Worm (Caenorhabditis elegans): ENCODE measurements around the gene srg-3.
A peak's percentile ranks its signal among the peaks of the same experiment; 100 is the strongest.

The srg-3 gene

ce11 chrIII:6303114-6303647, 33.0 kb upstream of the srg-3 start, which contains the start of gene F47D12.9 (continued):
- TF ChIP-seq F26F4.8 (GFP tag; conservative IDR thresholded peaks at IDR 0.05), result no peak
- no peak for TF ChIP-seq daf-8 (GFP tag; IDR thresholded peaks at IDR 0.05)
- peak; percentile 4 for TF ChIP-seq ztf-7 (tag; optimal IDR thresholded peaks at IDR 0.05)
- no peak for TF ChIP-seq lin-38 (GFP tag; IDR thresholded peaks at IDR 0.05)
- TF ChIP-seq ceh-82 (tag; optimal IDR thresholded peaks at IDR 0.05), result no peak
- TF ChIP-seq Y5F2A.4 (GFP tag; optimal IDR thresholded peaks at IDR 0.05), result no peak
- no peak for TF ChIP-seq lim-7 (GFP tag; IDR thresholded peaks at IDR 0.05)
- no peak for TF ChIP-seq vab-7 (GFP tag; IDR thresholded peaks at IDR 0.05)
- peak; percentile 89 for TF ChIP-seq nhr-6 (tag; optimal IDR thresholded peaks at IDR 0.05)
- peak; percentile 81 for TF ChIP-seq mep-1 (tag; optimal IDR thresholded peaks at IDR 0.05)
- no peak for TF ChIP-seq lir-3 (tag; optimal IDR thresholded peaks at IDR 0.05)
- TF ChIP-seq F49E8.2 (tag; optimal IDR thresholded peaks at IDR 0.05; ENCODE audit: borderline replicate concordance), result no peak
- no peak for TF ChIP-seq ces-1 (GFP tag; optimal IDR thresholded peaks at IDR 0.05)
- peak in 1 of 2 experiments; percentile 80 for TF ChIP-seq unc-62 (GFP tag; optimal IDR thresholded peaks at IDR 0.05 in 1 of 2)
- no peak for TF ChIP-seq unc-62 (tag; optimal IDR thresholded peaks at IDR 0.05)
- peak; percentile 90 for TF ChIP-seq hlh-11 (tag; optimal IDR thresholded peaks at IDR 0.05)
- TF ChIP-seq zfp-2 (tag; optimal IDR thresholded peaks at IDR 0.05), result no peak
- TF ChIP-seq R02D3.7 (tag; optimal IDR thresholded peaks at IDR 0.05), result no peak
- peak; percentile 59 to 84 for TF ChIP-seq lsy-2 (tag; optimal IDR thresholded peaks at IDR 0.05)
- no peak for TF ChIP-seq spr-1 (tag; optimal IDR thresholded peaks at IDR 0.05)
- peak; percentile 46 for TF ChIP-seq nhr-25 (tag; optimal IDR thresholded peaks at IDR 0.05; ENCODE audit: borderline replicate concordance, insufficient read depth)
- peak; percentile 11 for TF ChIP-seq cey-2 (tag; optimal IDR thresholded peaks at IDR 0.05; ENCODE audit: borderline replicate concordance, insufficient read depth)
- TF ChIP-seq hif-1 (tag; optimal IDR thresholded peaks at IDR 0.05), result peak in 1 of 2 experiments; percentile 74
- TF ChIP-seq sdz-12 (GFP tag; optimal IDR thresholded peaks at IDR 0.05), result no peak
- no peak for TF ChIP-seq F37D6.2 (tag; optimal IDR thresholded peaks at IDR 0.05)
- no peak for TF ChIP-seq Y75B8A.6 (GFP tag; IDR thresholded peaks at IDR 0.05)
- TF ChIP-seq T20F7.1 (GFP tag; optimal IDR thresholded peaks at IDR 0.05), result peak; percentile 33
- no peak for TF ChIP-seq nhr-76 (tag; optimal IDR thresholded peaks at IDR 0.05)
- TF ChIP-seq pha-4 (GFP tag; IDR thresholded peaks at IDR 0.05), result no peak
- peak; percentile 76 for TF ChIP-seq pha-4 (tag; optimal IDR thresholded peaks at IDR 0.05)
- peak; percentile 72 for TF ChIP-seq nhr-11 (tag; optimal IDR thresholded peaks at IDR 0.05)
- no peak for TF ChIP-seq unc-39 (tag; optimal IDR thresholded peaks at IDR 0.05)
- peak; percentile 45 for TF ChIP-seq pqm-1 (tag; optimal IDR thresholded peaks at IDR 0.05)
- no peak for TF ChIP-seq saeg-2 (GFP tag; IDR thresholded peaks at IDR 0.05)
- no peak for TF ChIP-seq nhr-10 (tag; optimal IDR thresholded peaks at IDR 0.05)
- peak; percentile 98 for TF ChIP-seq hlh-30 (tag; optimal IDR thresholded peaks at IDR 0.05; ENCODE audit: insufficient read depth)
- TF ChIP-seq mxl-2 (GFP tag; conservative IDR thresholded peaks at IDR 0.05), result no peak
- peak; percentile 56; the same call in 1 of the 2 replicates for TF ChIP-seq egl-43 (GFP tag; IDR thresholded peaks at IDR 0.05)
- no peak for TF ChIP-seq fkh-10 (GFP tag; optimal IDR thresholded peaks at IDR 0.05)
- TF ChIP-seq daf-19 (GFP tag; conservative IDR thresholded peaks at IDR 0.05), result no peak
- no peak for TF ChIP-seq snpc-1.2 (GFP tag; IDR thresholded peaks at IDR 0.05)
- peak; percentile 71 for TF ChIP-seq lin-13 (GFP tag; optimal IDR thresholded peaks at IDR 0.05)
- TF ChIP-seq dpl-1 (GFP tag; optimal IDR thresholded peaks at IDR 0.05), result peak; percentile 51
- no peak; the same call in none of the 2 replicates for TF ChIP-seq tra-1 (GFP tag; IDR thresholded peaks at IDR 0.05)
- no peak for TF ChIP-seq skn-1 (tag; optimal IDR thresholded peaks at IDR 0.05)
- peak; percentile 55 for TF ChIP-seq nhr-102 (tag; optimal IDR thresholded peaks at IDR 0.05)
- no peak for TF ChIP-seq ceh-32 (tag; optimal IDR thresholded peaks at IDR 0.05; ENCODE audit: poor library complexity)
- TF ChIP-seq lin-1 (GFP tag; IDR thresholded peaks at IDR 0.05), result no peak
- no peak for TF ChIP-seq mdt-29 (GFP tag; IDR thresholded peaks at IDR 0.05)
- TF ChIP-seq ceh-62 (tag; optimal IDR thresholded peaks at IDR 0.05), result no peak
- TF ChIP-seq nhr-77 (tag; optimal IDR thresholded peaks at IDR 0.05), result peak; percentile 28

Data from whole organism, L4 larva.